Worm (Caenorhabditis elegans) whole organism, L4 larva: ENCODE results near the gene flh-3.
"Not testable (repeated sequence)": the region's sequence is repeated elsewhere in the genome, so short reads cannot be mapped to it uniquely, and the experiment has no call there.

Experiments used
- fkh-10 ChIP-seq: fragments of 150-350 bp; optimal IDR thresholded peaks from 2 replicates; lab custom pipeline; 2014; ENCODE audit warnings: missing biosample characterization, missing genetic modification reagents, missing genetic modification characterization
- nhr-237 ChIP-seq: sonication (generic microtip); optimal IDR thresholded peaks from 2 replicates; lab custom pipeline; 2017; ENCODE audit warnings: missing biosample characterization, missing genetic modification characterization
- zag-1 ChIP-seq: fragments of 150-350 bp; optimal IDR thresholded peaks from 2 replicates; lab custom pipeline; 2014; ENCODE audit warnings: missing biosample characterization, missing genetic modification characterization

- not testable (repeated sequence) for TF ChIP-seq zag-1 (tag; lab: Kevin White, UChicago); nhr-237 (tag; lab: Kevin White, UChicago); fkh-10 (GFP tag; lab: Kevin White, UChicago)
Measured at ce11 chrIV:9249219-9249618, 20.7 kb upstream of the flh-3 start, which contains the start of gene Y11D7A.7.
